Worm (Caenorhabditis elegans) whole organism, late embryonic: Measurements from ENCODE around the gene C18D11.7.
"Not testable (repeated sequence)": the region's sequence is repeated elsewhere in the genome, so short reads cannot be mapped to it uniquely, and the experiment has no call there.

Source experiments
- F13H6.1 ChIP-seq: sonication (generic microtip); optimal IDR thresholded peaks from 2 replicates; lab custom pipeline; 2016; ENCODE audit warnings: missing genetic modification characterization, missing compliant biosample characterization
- Y22D7AL.16 ChIP-seq: sonication (generic microtip); optimal IDR thresholded peaks from 2 replicates; lab custom pipeline; 2016; ENCODE audit warnings: missing genetic modification characterization, missing compliant biosample characterization
- ahr-1 ChIP-seq: sonication (generic microtip); optimal IDR thresholded peaks from 2 replicates; lab custom pipeline; 2016; ENCODE audit warnings: missing genetic modification characterization, missing compliant biosample characterization
- ceh-48 ChIP-seq: sonication (generic microtip); optimal IDR thresholded peaks from 2 replicates; lab custom pipeline; 2016; ENCODE audit warnings: missing genetic modification characterization, inconsistent platforms, missing compliant biosample characterization
- dve-1 ChIP-seq: sonication (generic microtip); optimal IDR thresholded peaks from 2 replicates; lab custom pipeline; 2017; ENCODE audit warnings: antibody characterized with exemption, mild to moderate bottlenecking, missing genetic modification characterization, missing compliant biosample characterization
- ttx-3 ChIP-seq: sonication (generic microtip); optimal IDR thresholded peaks from 2 replicates; lab custom pipeline; 2016; ENCODE audit warnings: missing genetic modification reagents, missing genetic modification characterization, missing compliant biosample characterization

DNA sequence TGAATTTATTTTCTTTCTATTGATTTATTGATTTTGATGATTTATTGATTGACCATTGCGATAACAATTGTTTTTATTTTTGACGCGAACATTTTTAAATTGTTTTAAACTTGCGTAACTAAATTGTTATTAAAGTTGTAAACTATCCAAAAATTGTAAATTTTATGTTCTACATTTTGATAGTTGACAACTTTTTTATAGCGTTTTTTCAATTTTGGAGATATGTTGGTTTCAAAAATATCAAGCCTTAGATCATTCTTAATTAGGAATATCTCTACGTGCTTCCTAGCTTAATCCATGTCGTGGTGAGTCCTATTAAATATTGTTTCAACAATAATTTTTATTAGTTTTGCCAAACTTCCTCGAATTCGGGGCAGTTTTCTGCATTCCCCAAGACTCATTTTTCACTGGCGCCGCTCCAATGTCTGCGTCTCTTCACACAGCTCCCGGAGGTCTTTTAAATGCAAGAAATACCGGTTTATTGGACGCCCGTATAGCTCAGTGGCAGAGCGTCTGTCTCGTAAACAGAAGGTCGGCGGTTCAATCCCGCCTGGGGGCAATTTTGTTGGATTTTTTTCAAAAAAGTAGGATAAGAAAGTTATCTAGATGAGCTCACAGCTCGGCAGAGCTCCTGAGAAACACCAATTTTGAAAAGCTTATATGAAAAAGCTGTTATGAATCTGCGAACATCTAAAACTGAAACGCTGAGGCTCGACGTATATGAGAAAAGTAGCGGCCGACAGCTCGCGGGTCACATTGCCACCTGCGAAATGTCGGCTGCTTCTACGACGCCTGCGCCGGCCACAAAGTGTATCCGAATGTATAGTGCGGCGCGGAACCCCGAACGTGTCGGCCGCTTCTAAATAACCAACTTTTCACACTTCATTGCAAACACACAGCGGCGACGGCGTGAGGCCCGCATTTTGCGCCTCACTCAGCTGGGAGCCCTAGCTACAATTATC is 14.0 kb downstream of the C18D11.7 start, which contains the start of gene C24H11.2:
- not testable (repeated sequence) for TF ChIP-seq Y22D7AL.16 (tag; lab: Kevin White, UChicago); F13H6.1 (tag; lab: Kevin White, UChicago); ahr-1
- TF ChIP-seq ceh-48: peak; percentile 38
- TF ChIP-seq dve-1 (tag; lab: Kevin White, UChicago): peak; percentile 25
- peak; percentile 12 for TF ChIP-seq ttx-3 (tag; lab: Kevin White, UChicago)
